Fruit fly (Drosophila melanogaster) whole organism, embryonic: ENCODE results near the gene CG2182.

Experiments
- Atf6 ChIP-seq: fragments of 200-800 bp; sonication (Bioruptor generic); IDR thresholded peaks from 2 replicates; pipeline ENCODE4 v1.3.6; 2022; ENCODE audit warnings: missing biosample characterization, missing genetic modification characterization
- CG10543 ChIP-seq: fragments of 200-800 bp; sonication (Bioruptor generic); optimal IDR thresholded peaks from 3 replicates; lab custom pipeline; 2017; ENCODE audit warnings: missing biosample characterization, mild to moderate bottlenecking, missing genetic modification characterization, moderate library complexity
- CG12659 ChIP-seq: fragments of 200-800 bp; sonication (Bioruptor generic); optimal IDR thresholded peaks from 3 replicates; lab custom pipeline; 2017; ENCODE audit warnings: mild to moderate bottlenecking, missing biosample characterization, missing genetic modification reagents, missing genetic modification characterization
- CG12769 ChIP-seq: fragments of 200-800 bp; sonication (Bioruptor generic); optimal IDR thresholded peaks from 2 replicates; lab custom pipeline; 2019; ENCODE audit warnings: missing biosample characterization, mild to moderate bottlenecking, missing genetic modification characterization, moderate library complexity
- CG13296 ChIP-seq: fragments of 200-800 bp; sonication (Bioruptor generic); optimal IDR thresholded peaks from 3 replicates; lab custom pipeline; 2018; ENCODE audit warnings: missing biosample characterization, mild to moderate bottlenecking, missing genetic modification characterization
- CG13424 ChIP-seq: fragments of 200-800 bp; sonication (Bioruptor generic); optimal IDR thresholded peaks from 2 replicates; lab custom pipeline; 2019; ENCODE audit warnings: missing biosample characterization, mild to moderate bottlenecking, missing genetic modification characterization, moderate library complexity
- CG13624 ChIP-seq: fragments of 200-800 bp; sonication (Bioruptor generic); optimal IDR thresholded peaks from 2 replicates; lab custom pipeline; 2016; ENCODE audit warnings: missing biosample characterization, missing genetic modification characterization
- CG15601 ChIP-seq: fragments of 200-800 bp; sonication (Bioruptor generic); optimal IDR thresholded peaks from 3 replicates; lab custom pipeline; 2019; ENCODE audit warnings: missing biosample characterization, mild to moderate bottlenecking, missing genetic modification characterization, moderate library complexity
- CG15696 ChIP-seq: fragments of 200-800 bp; sonication (Bioruptor generic); optimal IDR thresholded peaks from 2 replicates; lab custom pipeline; 2019; ENCODE audit warnings: missing biosample characterization, mild to moderate bottlenecking, missing genetic modification characterization, moderate library complexity
- CG1647 ChIP-seq: fragments of 200-800 bp; sonication (Bioruptor generic); optimal IDR thresholded peaks from 3 replicates; lab custom pipeline; 2016; ENCODE audit warnings: missing biosample characterization, missing genetic modification characterization
- CG17359 ChIP-seq: fragments of 200-800 bp; sonication (Bioruptor generic); optimal IDR thresholded peaks from 3 replicates; lab custom pipeline; 2018; ENCODE audit warnings: missing biosample characterization, mild to moderate bottlenecking, missing genetic modification characterization, moderate library complexity
- CG18599 ChIP-seq: fragments of 200-800 bp; sonication (Bioruptor generic); optimal IDR thresholded peaks from 3 replicates; lab custom pipeline; 2017; ENCODE audit warnings: missing biosample characterization, missing genetic modification characterization, mild to moderate bottlenecking, moderate library complexity, missing genetic modification reagents
- CG2678 ChIP-seq: fragments of 200-800 bp; sonication (Bioruptor generic); optimal IDR thresholded peaks from 3 replicates; lab custom pipeline; 2019; ENCODE audit warnings: missing biosample characterization, mild to moderate bottlenecking, missing genetic modification characterization, moderate library complexity
- CG31441 ChIP-seq: fragments of 200-800 bp; sonication (Bioruptor generic); IDR thresholded peaks from 2 replicates; pipeline ENCODE4 v1.3.6; 2022; ENCODE audit warnings: missing biosample characterization, missing genetic modification characterization
- CG42726 ChIP-seq: fragments of 200-800 bp; sonication (Bioruptor generic); IDR thresholded peaks from 2 replicates; pipeline ENCODE4 v1.3.6; 2022; ENCODE audit warnings: missing biosample characterization, missing genetic modification characterization; ENCODE audit not compliant: partially characterized antibody
- CG4707 ChIP-seq: fragments of 200-800 bp; sonication (Bioruptor generic); optimal IDR thresholded peaks from 2 replicates; lab custom pipeline; 2018; ENCODE audit warnings: missing biosample characterization, mild to moderate bottlenecking, missing genetic modification characterization, moderate library complexity
- CG6791 ChIP-seq: fragments of 200-800 bp; sonication (Bioruptor generic); IDR thresholded peaks from 3 replicates; pipeline ENCODE4 v1.3.6; 2022; ENCODE audit warnings: missing biosample characterization, missing genetic modification characterization; ENCODE audit not compliant: partially characterized antibody
- CG7928 ChIP-seq: fragments of 200-800 bp; sonication (Bioruptor generic); optimal IDR thresholded peaks from 2 replicates; lab custom pipeline; 2017; ENCODE audit warnings: missing biosample characterization, mild to moderate bottlenecking, missing genetic modification characterization
- CG9932 ChIP-seq: fragments of 200-800 bp; sonication (Bioruptor generic); IDR thresholded peaks from 2 replicates; pipeline ENCODE4 v1.3.6; 2022; ENCODE audit warnings: missing biosample characterization, missing genetic modification characterization
- Doc3 ChIP-seq: fragments of 200-800 bp; sonication (Bioruptor generic); IDR thresholded peaks from 3 replicates; pipeline ENCODE4 v1.3.6; 2022; ENCODE audit warnings: missing biosample characterization, missing genetic modification characterization; ENCODE audit not compliant: partially characterized antibody
- Eip74EF ChIP-seq, 2 experiments: fragments of 200-800 bp in 1 of 2; fragments of >200 bp in 1 of 2; sonication (Bioruptor generic) in 1 of 2; optimal IDR thresholded peaks; 2 replicates each; lab custom pipeline; 2017 to 2019; ENCODE audit warnings: missing biosample characterization in 2 of 2, missing genetic modification characterization in 2 of 2, mild to moderate bottlenecking in 1 of 2, moderate library complexity in 1 of 2
- Ets97D ChIP-seq: fragments of 200-800 bp; sonication (Bioruptor generic); optimal IDR thresholded peaks from 3 replicates; lab custom pipeline; 2016; ENCODE audit warnings: missing biosample characterization, missing genetic modification characterization
- HLH4C ChIP-seq: fragments of 200-800 bp; sonication (Bioruptor generic); IDR thresholded peaks from 3 replicates; pipeline ENCODE4 v1.3.6; 2022; ENCODE audit warnings: missing biosample characterization, missing genetic modification characterization; ENCODE audit not compliant: partially characterized antibody
- HLHmδ ChIP-seq: fragments of 200-800 bp; sonication (Bioruptor generic); optimal IDR thresholded peaks from 2 replicates; lab custom pipeline; 2018; ENCODE audit warnings: missing biosample characterization, mild to moderate bottlenecking, missing genetic modification characterization, moderate library complexity
- Kr ChIP-seq: fragments of 200-800 bp; sonication (Bioruptor generic); optimal IDR thresholded peaks from 2 replicates; lab custom pipeline; 2017; ENCODE audit warnings: missing biosample characterization, mild to moderate bottlenecking, missing genetic modification characterization
- Sry-δ ChIP-seq: fragments of 200-800 bp; sonication (Bioruptor generic); optimal IDR thresholded peaks from 2 replicates; lab custom pipeline; 2016; ENCODE audit warnings: missing biosample characterization, missing genetic modification characterization
- TFAM ChIP-seq: fragments of 200-800 bp; sonication (Bioruptor generic); optimal IDR thresholded peaks from 2 replicates; lab custom pipeline; 2017; ENCODE audit warnings: missing biosample characterization, missing genetic modification characterization, inconsistent platforms
- Xbp1 ChIP-seq: fragments of 200-800 bp; sonication (Bioruptor generic); optimal IDR thresholded peaks from 3 replicates; lab custom pipeline; 2016; ENCODE audit warnings: missing biosample characterization, mild to moderate bottlenecking, missing genetic modification characterization
- amos ChIP-seq: fragments of 200-800 bp; sonication (Bioruptor generic); IDR thresholded peaks from 2 replicates; pipeline ENCODE4 v1.3.6; 2022; ENCODE audit warnings: missing biosample characterization, missing genetic modification characterization; ENCODE audit not compliant: partially characterized antibody
- br ChIP-seq: fragments of >200 bp; optimal IDR thresholded peaks from 2 replicates; lab custom pipeline; 2017
- emc ChIP-seq: fragments of 200-800 bp; sonication (Bioruptor generic); optimal IDR thresholded peaks from 2 replicates; lab custom pipeline; 2016; ENCODE audit warnings: missing biosample characterization, missing genetic modification characterization
- hbn ChIP-seq: fragments of 200-800 bp; sonication (Bioruptor generic); IDR thresholded peaks from 2 replicates; pipeline ENCODE4 v1.3.6; 2022; ENCODE audit warnings: missing biosample characterization, missing genetic modification characterization; ENCODE audit not compliant: partially characterized antibody
- hkb ChIP-seq, 2 experiments: fragments of 200-800 bp in 1 of 2; fragments of >200 bp in 1 of 2; sonication (Bioruptor generic) in 1 of 2; IDR thresholded peaks in 1 of 2; optimal IDR thresholded peaks in 1 of 2; 2 replicates each; pipeline versions ENCODE4 v1.3.6 to Lab custom; 2017 to 2022; ENCODE audit warnings: missing biosample characterization in 1 of 2, missing genetic modification characterization in 1 of 2
- jumu ChIP-seq: fragments of 200-800 bp; sonication (Bioruptor generic); optimal IDR thresholded peaks from 3 replicates; lab custom pipeline; 2016; ENCODE audit warnings: missing biosample characterization, missing genetic modification characterization
- kay ChIP-seq: fragments of 200-800 bp; sonication (Bioruptor generic); optimal IDR thresholded peaks from 2 replicates; lab custom pipeline; 2016; ENCODE audit warnings: missing biosample characterization, missing genetic modification characterization
- lbe ChIP-seq: fragments of 200-800 bp; sonication (Bioruptor generic); optimal IDR thresholded peaks from 2 replicates; lab custom pipeline; 2016; ENCODE audit warnings: missing biosample characterization, mild to moderate bottlenecking, missing genetic modification characterization
- pan ChIP-seq, 4 experiments: fragments of >200 bp in 3 of 4; fragments of 200-800 bp in 1 of 4; sonication (Bioruptor generic) in 1 of 4; optimal IDR thresholded peaks in 3 of 4; IDR thresholded peaks in 1 of 4; 2 replicates each; pipeline versions ENCODE4 v1.3.6 to Lab custom; 2017 to 2022; ENCODE audit warnings: missing biosample characterization in 2 of 4, missing genetic modification characterization in 2 of 4, mixed read lengths in 1 of 4
- pb ChIP-seq: fragments of 200-800 bp; sonication (Bioruptor generic); optimal IDR thresholded peaks from 3 replicates; lab custom pipeline; 2016; ENCODE audit warnings: missing biosample characterization, missing genetic modification characterization
- ranshi ChIP-seq: fragments of 200-800 bp; sonication (Bioruptor generic); IDR thresholded peaks from 2 replicates; pipeline ENCODE4 v1.3.6; 2022; ENCODE audit warnings: missing biosample characterization, missing genetic modification characterization
- ro ChIP-seq: fragments of 200-800 bp; sonication (Bioruptor generic); IDR thresholded peaks from 2 replicates; pipeline ENCODE4 v1.3.6; 2022; ENCODE audit warnings: missing biosample characterization, missing genetic modification characterization
- sim ChIP-seq: fragments of 200-800 bp; sonication (Bioruptor generic); IDR thresholded peaks from 2 replicates; pipeline ENCODE4 v1.3.6; 2022; ENCODE audit warnings: missing biosample characterization, missing genetic modification characterization
- sisA ChIP-seq: fragments of 200-800 bp; sonication (Bioruptor generic); IDR thresholded peaks from 2 replicates; pipeline ENCODE4 v1.3.6; 2022; ENCODE audit warnings: missing biosample characterization, missing genetic modification characterization
- ssp ChIP-seq: fragments of 200-800 bp; sonication (Bioruptor generic); IDR thresholded peaks from 2 replicates; pipeline ENCODE4 v1.3.6; 2022; ENCODE audit warnings: missing biosample characterization, missing genetic modification characterization
- tin ChIP-seq: fragments of 200-800 bp; sonication (Bioruptor generic); optimal IDR thresholded peaks from 3 replicates; lab custom pipeline; 2016; ENCODE audit warnings: missing biosample characterization, missing genetic modification characterization
- trem ChIP-seq: fragments of 200-800 bp; optimal IDR thresholded peaks from 3 replicates; lab custom pipeline; 2019; ENCODE audit warnings: missing biosample characterization, mild to moderate bottlenecking, missing genetic modification characterization, moderate library complexity
- trh ChIP-seq: fragments of 200-800 bp; sonication (Bioruptor generic); optimal IDR thresholded peaks from 2 replicates; lab custom pipeline; 2016; ENCODE audit warnings: missing biosample characterization, missing genetic modification characterization

CG2182 gene

dm6 chr3R:5648569-5649476, 10.9 kb downstream of the CG2182 start, which contains the start of the genes MTA1-like and Sec23 (continued):
- TF ChIP-seq sim = no peak
- peak; percentile 65 for TF ChIP-seq CG2678
- peak; percentile 88 for TF ChIP-seq hbn
- peak; percentile 8 for TF ChIP-seq trh
- no peak for TF ChIP-seq ro (GFP tag; lab: Robert Waterston, UW)
- peak; percentile 74 for TF ChIP-seq CG31441 (GFP tag; lab: Robert Waterston, UW)
- TF ChIP-seq Xbp1 (GFP tag; lab: Kevin White, UChicago) = peak; percentile 76
- peak; percentile 66 for TF ChIP-seq CG10543 (GFP tag; lab: Kevin White, UChicago)
- peak; percentile 93 for TF ChIP-seq CG6791 (GFP tag; lab: Robert Waterston, UW)
- TF ChIP-seq CG7928 = peak; percentile 91
- peak; percentile 55 for TF ChIP-seq sisA
- TF ChIP-seq CG15601 = peak; percentile 64
- TF ChIP-seq CG13624 = peak; percentile 8
- peak; percentile 64 for TF ChIP-seq Ets97D (GFP tag; lab: Kevin White, UChicago)
- peak; percentile 41 for TF ChIP-seq HLHmδ
- TF ChIP-seq kay (GFP tag; lab: Kevin White, UChicago) = no peak
- TF ChIP-seq CG1647 (GFP tag; lab: Kevin White, UChicago) = no peak
- TF ChIP-seq CG9932 (GFP tag; lab: Robert Waterston, UW) = peak; percentile 80
- peak; percentile 87 for TF ChIP-seq CG12659 (GFP tag; lab: Kevin White, UChicago)
- no peak for TF ChIP-seq TFAM (GFP tag; lab: Kevin White, UChicago)
- TF ChIP-seq trem (tag; lab: Kevin White, UChicago) = peak; percentile 75
- peak; percentile 16 for TF ChIP-seq CG17359 (tag; lab: Kevin White, UChicago)
- no peak for TF ChIP-seq emc (GFP tag; lab: Kevin White, UChicago)
- peak; percentile 85 for TF ChIP-seq Sry-δ
- TF ChIP-seq CG4707 (GFP tag; lab: Kevin White, UChicago) = no peak
- TF ChIP-seq jumu = no peak
- TF ChIP-seq amos = peak; percentile 92
- TF ChIP-seq hkb (optimal IDR thresholded peaks at IDR 0.05; lab: Kevin White, UChicago) = no peak
- no peak for TF ChIP-seq hkb (GFP tag; IDR thresholded peaks at IDR 0.05; lab: Robert Waterston, UW)
- peak; percentile 54 for TF ChIP-seq lbe (GFP tag; lab: Kevin White, UChicago)
- TF ChIP-seq CG18599 (GFP tag; lab: Kevin White, UChicago) = peak; percentile 38
- peak; percentile 46 for TF ChIP-seq CG13296 (GFP tag; lab: Kevin White, UChicago)
- peak; percentile 75 for TF ChIP-seq CG42726 (GFP tag; lab: Robert Waterston, UW)
- TF ChIP-seq tin (GFP tag; lab: Kevin White, UChicago) = peak; percentile 57
- no peak for TF ChIP-seq pan (optimal IDR thresholded peaks at IDR 0.05; lab: Kevin White, UChicago)
- TF ChIP-seq pan (GFP tag; optimal IDR thresholded peaks at IDR 0.05 in 1 of 2, IDR thresholded peaks at IDR 0.05 in 1 of 2) = peak in 1 of 2 experiments; percentile 17
- TF ChIP-seq br (lab: Kevin White, UChicago) = no peak
- 0 out of 2 replicates have a peak, but pooled peaks have one; percentile 19 for TF ChIP-seq ranshi (GFP tag; lab: Robert Waterston, UW)
- TF ChIP-seq Doc3 = peak; percentile 94
- peak; percentile 49; the same call in 1 of the 2 replicates for TF ChIP-seq ssp (GFP tag; lab: Robert Waterston, UW)
- peak; percentile 21 for TF ChIP-seq Kr (GFP tag; lab: Kevin White, UChicago)
- peak; percentile 92 for TF ChIP-seq HLH4C
- TF ChIP-seq Eip74EF (GFP tag; optimal IDR thresholded peaks at IDR 0.05; lab: Kevin White, UChicago) = no peak
- TF ChIP-seq Atf6 (GFP tag; lab: Robert Waterston, UW) = no peak
- no peak for TF ChIP-seq CG12769
- TF ChIP-seq CG13424 (tag; lab: Kevin White, UChicago) = peak; percentile 68
- peak; percentile 49 for TF ChIP-seq CG15696 (tag; lab: Kevin White, UChicago)
- TF ChIP-seq pb = no peak
